Worm (Caenorhabditis elegans) whole organism, late embryonic: ENCODE data around the gene K01A2.6.

Source experiments
- K02D7.2 ChIP-seq: sonication (generic microtip); optimal IDR thresholded peaks from 2 replicates; lab custom pipeline; 2017; ENCODE audit warnings: mild to moderate bottlenecking, missing genetic modification characterization, missing compliant biosample characterization
- ama-1 ChIP-seq: fragments of 150-350 bp; optimal IDR thresholded peaks from 2 replicates; lab custom pipeline; 2014
- ceh-22 ChIP-seq: sonication (generic microtip); optimal IDR thresholded peaks from 2 replicates; lab custom pipeline; 2017; ENCODE audit warnings: missing biosample characterization, missing genetic modification characterization
- che-1 ChIP-seq: sonication (generic microtip); optimal IDR thresholded peaks from 2 replicates; lab custom pipeline; 2016; ENCODE audit warnings: mild to moderate bottlenecking, missing genetic modification characterization, missing compliant biosample characterization
- eyg-1 ChIP-seq: sonication (generic microtip); optimal IDR thresholded peaks from 2 replicates; lab custom pipeline; 2016; ENCODE audit warnings: missing genotype, missing genetic modification characterization, missing compliant biosample characterization
- fax-1 ChIP-seq: sonication (generic microtip); optimal IDR thresholded peaks from 2 replicates; lab custom pipeline; 2016; ENCODE audit warnings: missing genotype, missing genetic modification characterization, missing compliant biosample characterization
- hlh-6 ChIP-seq: sonication (generic microtip); optimal IDR thresholded peaks from 2 replicates; lab custom pipeline; 2016; ENCODE audit warnings: missing genotype, missing genetic modification characterization, missing compliant biosample characterization
- nhr-11 ChIP-seq: fragments of 150-350 bp; optimal IDR thresholded peaks from 2 replicates; lab custom pipeline; 2014; ENCODE audit warnings: missing biosample characterization, missing genetic modification characterization
- pqm-1 ChIP-seq: sonication (generic microtip); optimal IDR thresholded peaks from 2 replicates; lab custom pipeline; 2016; ENCODE audit warnings: missing genetic modification characterization, missing compliant biosample characterization
- pros-1 ChIP-seq: fragments of 150-350 bp; optimal IDR thresholded peaks from 2 replicates; lab custom pipeline; 2014; ENCODE audit warnings: missing biosample characterization, missing genetic modification reagents, missing genetic modification characterization

DNA sequence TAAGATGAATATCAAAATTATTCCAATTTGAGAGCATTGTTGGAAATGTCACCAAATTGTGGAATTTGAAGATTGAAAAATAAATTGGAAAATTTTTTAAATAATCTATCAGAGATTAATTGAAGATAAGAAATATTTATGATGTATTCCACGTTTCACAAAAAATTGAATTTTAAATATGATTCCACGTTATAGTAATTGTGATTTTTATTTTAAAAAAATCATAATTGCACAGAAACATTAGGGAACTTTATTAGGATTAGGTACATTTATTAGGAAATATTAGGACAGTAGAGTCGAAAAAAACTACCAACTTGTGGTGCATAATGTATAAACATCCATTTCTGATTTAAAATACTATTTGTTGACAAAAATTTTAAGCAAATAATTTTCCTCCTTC is 5.2 kb upstream of the K01A2.6 start, which contains the start of gene B0432.11:
- TF ChIP-seq nhr-11 (tag; lab: Kevin White, UChicago), result no peak
- TF ChIP-seq K02D7.2 (tag; lab: Kevin White, UChicago), result no peak
- TF ChIP-seq fax-1, result no peak
- TF ChIP-seq che-1 (tag; lab: Kevin White, UChicago), result no peak
- no peak for TF ChIP-seq ceh-22 (tag; lab: Kevin White, UChicago)
- no peak for TF ChIP-seq ama-1
- TF ChIP-seq pqm-1, result no peak
- no peak for TF ChIP-seq hlh-6
- no peak for TF ChIP-seq eyg-1 (tag; lab: Kevin White, UChicago)
- no peak for TF ChIP-seq pros-1 (tag; lab: Kevin White, UChicago)
